Fruit fly (Drosophila melanogaster) whole organism, embryonic: Measurements from ENCODE around the gene CG14054.

ENCODE experiments used
- Atf3 ChIP-seq: fragments of 200-800 bp; sonication (Bioruptor generic); optimal IDR thresholded peaks from 3 replicates; lab custom pipeline; 2016; ENCODE audit warnings: missing biosample characterization, missing genetic modification characterization
- Bteb2 ChIP-seq: fragments of 200-800 bp; sonication (Bioruptor generic); optimal IDR thresholded peaks from 2 replicates; lab custom pipeline; 2016; ENCODE audit warnings: missing biosample characterization, missing genetic modification characterization
- CG10267 ChIP-seq: fragments of 200-800 bp; sonication (Bioruptor generic); optimal IDR thresholded peaks from 2 replicates; lab custom pipeline; 2018; ENCODE audit warnings: missing biosample characterization, mild to moderate bottlenecking, missing genetic modification characterization, moderate library complexity
- CG10274 ChIP-seq: fragments of 200-800 bp; sonication (Bioruptor generic); optimal IDR thresholded peaks from 3 replicates; lab custom pipeline; 2017; ENCODE audit warnings: missing biosample characterization, mild to moderate bottlenecking, missing genetic modification characterization
- CG10462 ChIP-seq: fragments of 200-800 bp; sonication (Bioruptor generic); optimal IDR thresholded peaks from 2 replicates; lab custom pipeline; 2016; ENCODE audit warnings: missing biosample characterization, missing genetic modification characterization
- CG12104 ChIP-seq: fragments of 200-800 bp; sonication (Bioruptor generic); optimal IDR thresholded peaks from 3 replicates; lab custom pipeline; 2016; ENCODE audit warnings: missing biosample characterization, missing genetic modification characterization
- CG12219 ChIP-seq: fragments of 200-800 bp; sonication (Bioruptor generic); optimal IDR thresholded peaks from 3 replicates; lab custom pipeline; 2018; ENCODE audit warnings: missing biosample characterization, mild to moderate bottlenecking, missing genetic modification characterization
- CG12236 ChIP-seq: fragments of 200-800 bp; sonication (Bioruptor generic); optimal IDR thresholded peaks from 2 replicates; lab custom pipeline; 2016; ENCODE audit warnings: missing biosample characterization, missing genetic modification characterization
- CG12391 ChIP-seq: fragments of 200-800 bp; sonication (Bioruptor generic); optimal IDR thresholded peaks from 3 replicates; lab custom pipeline; 2018; ENCODE audit warnings: missing biosample characterization, mild to moderate bottlenecking, missing genetic modification characterization, moderate library complexity
- CG14965 ChIP-seq: fragments of 200-800 bp; sonication (Bioruptor generic); optimal IDR thresholded peaks from 2 replicates; lab custom pipeline; 2016; ENCODE audit warnings: missing biosample characterization, missing genetic modification characterization, borderline replicate concordance
- CG15073 ChIP-seq: fragments of 200-800 bp; sonication (Bioruptor generic); optimal IDR thresholded peaks from 2 replicates; lab custom pipeline; 2016; ENCODE audit warnings: missing biosample characterization, missing genetic modification characterization
- CG1603 ChIP-seq: fragments of 200-800 bp; sonication (Bioruptor generic); optimal IDR thresholded peaks from 2 replicates; lab custom pipeline; 2019; ENCODE audit warnings: missing biosample characterization, mild to moderate bottlenecking, missing genetic modification characterization, moderate library complexity
- CG16863 ChIP-seq: fragments of 200-800 bp; sonication (Bioruptor generic); optimal IDR thresholded peaks from 3 replicates; lab custom pipeline; 2016; ENCODE audit warnings: missing biosample characterization, missing genetic modification characterization
- CG2199 ChIP-seq: fragments of 200-800 bp; sonication (Bioruptor generic); IDR thresholded peaks from 3 replicates; pipeline ENCODE4 v1.3.6; 2022; ENCODE audit warnings: missing biosample characterization, missing genetic modification characterization
- CG30431 ChIP-seq: fragments of 200-800 bp; sonication (Bioruptor generic); optimal IDR thresholded peaks from 2 replicates; lab custom pipeline; 2017; ENCODE audit warnings: missing biosample characterization, missing genetic modification characterization
- CG3726 ChIP-seq: fragments of 200-800 bp; sonication (Bioruptor generic); IDR thresholded peaks from 3 replicates; pipeline ENCODE4, ENCODE4 v1.3.6; 2022; ENCODE audit warnings: missing biosample characterization, missing genetic modification characterization
- CG3847 ChIP-seq: fragments of 200-800 bp; sonication (Bioruptor generic); IDR thresholded peaks from 2 replicates; pipeline ENCODE4 v1.3.6; 2022; ENCODE audit warnings: missing biosample characterization, missing genetic modification characterization
- CG4707 ChIP-seq: fragments of 200-800 bp; sonication (Bioruptor generic); optimal IDR thresholded peaks from 2 replicates; lab custom pipeline; 2018; ENCODE audit warnings: missing biosample characterization, mild to moderate bottlenecking, missing genetic modification characterization, moderate library complexity
- CG6791 ChIP-seq: fragments of 200-800 bp; sonication (Bioruptor generic); IDR thresholded peaks from 3 replicates; pipeline ENCODE4 v1.3.6; 2022; ENCODE audit warnings: missing biosample characterization, missing genetic modification characterization; ENCODE audit not compliant: partially characterized antibody
- CG8388 ChIP-seq: fragments of 200-800 bp; sonication (Bioruptor generic); optimal IDR thresholded peaks from 2 replicates; lab custom pipeline; 2019; ENCODE audit warnings: missing biosample characterization, mild to moderate bottlenecking, missing genetic modification characterization, moderate library complexity
- CG9876 ChIP-seq: fragments of 200-800 bp; sonication (Bioruptor generic); optimal IDR thresholded peaks from 2 replicates; lab custom pipeline; 2016; ENCODE audit warnings: missing biosample characterization, missing genetic modification characterization
- CTCF ChIP-seq: fragments of 200-800 bp; sonication (Bioruptor generic); optimal IDR thresholded peaks from 2 replicates; lab custom pipeline; 2017; ENCODE audit warnings: missing biosample characterization, mild to moderate bottlenecking, missing genetic modification characterization, moderate library complexity
- Hr39 ChIP-seq: fragments of >200 bp; optimal IDR thresholded peaks from 2 replicates; lab custom pipeline; 2017
- Hr51 ChIP-seq, 2 experiments: fragments of 200-800 bp; sonication (Bioruptor generic); optimal IDR thresholded peaks; 2 replicates in 1 of 2; 3 replicates in 1 of 2; lab custom pipeline; 2016 to 2018; ENCODE audit warnings: missing biosample characterization in 2 of 2, missing genetic modification characterization in 2 of 2, mild to moderate bottlenecking in 1 of 2, moderate library complexity in 1 of 2
- Kr ChIP-seq: fragments of 200-800 bp; sonication (Bioruptor generic); optimal IDR thresholded peaks from 2 replicates; lab custom pipeline; 2017; ENCODE audit warnings: missing biosample characterization, mild to moderate bottlenecking, missing genetic modification characterization
- Lpt ChIP-seq: fragments of >200 bp; optimal IDR thresholded peaks from 2 replicates; lab custom pipeline; 2018; ENCODE audit warnings: missing biosample characterization, missing genetic modification characterization
- NC2α ChIP-seq: fragments of 200-800 bp; sonication (Bioruptor generic); optimal IDR thresholded peaks from 2 replicates; lab custom pipeline; 2016; ENCODE audit warnings: missing biosample characterization, missing genetic modification characterization
- NC2β ChIP-seq: fragments of 200-800 bp; sonication (Bioruptor generic); optimal IDR thresholded peaks from 2 replicates; lab custom pipeline; 2016; ENCODE audit warnings: missing biosample characterization, missing genetic modification characterization
- Oaz ChIP-seq: fragments of 200-800 bp; sonication (Bioruptor generic); IDR thresholded peaks from 2 replicates; pipeline ENCODE4 v1.3.6; 2022; ENCODE audit warnings: missing biosample characterization, missing genetic modification characterization
- Rfx ChIP-seq: fragments of 200-800 bp; sonication (Bioruptor generic); IDR thresholded peaks from 2 replicates; pipeline ENCODE4 v1.3.6; 2022; ENCODE audit warnings: missing biosample characterization, missing genetic modification characterization
- Sry-β ChIP-seq: fragments of 200-800 bp; sonication (Bioruptor generic); optimal IDR thresholded peaks from 2 replicates; lab custom pipeline; 2018; ENCODE audit warnings: missing biosample characterization, mild to moderate bottlenecking, missing genetic modification characterization, moderate library complexity
- amos ChIP-seq: fragments of 200-800 bp; sonication (Bioruptor generic); IDR thresholded peaks from 2 replicates; pipeline ENCODE4 v1.3.6; 2022; ENCODE audit warnings: missing biosample characterization, missing genetic modification characterization; ENCODE audit not compliant: partially characterized antibody
- aop ChIP-seq: fragments of 200-800 bp; sonication (Bioruptor generic); IDR thresholded peaks from 2 replicates; pipeline ENCODE4 v1.3.6; 2022; ENCODE audit warnings: missing biosample characterization, missing genetic modification characterization
- cad ChIP-seq: fragments of >200 bp; optimal IDR thresholded peaks from 2 replicates; lab custom pipeline; 2017; ENCODE audit warnings: missing biosample characterization, missing genetic modification characterization
- disco-r ChIP-seq: fragments of 200-800 bp; sonication (Bioruptor generic); optimal IDR thresholded peaks from 2 replicates; lab custom pipeline; 2016; ENCODE audit warnings: missing biosample characterization, missing genetic modification characterization
- exex ChIP-seq: fragments of 200-800 bp; sonication (Bioruptor generic); optimal IDR thresholded peaks from 4 replicates; lab custom pipeline; 2018; ENCODE audit warnings: missing biosample characterization, mild to moderate bottlenecking, missing genetic modification characterization, moderate library complexity
- fu2 ChIP-seq: fragments of 200-800 bp; sonication (Bioruptor generic); optimal IDR thresholded peaks from 2 replicates; lab custom pipeline; 2016; ENCODE audit warnings: missing biosample characterization, missing genetic modification characterization
- grn ChIP-seq: fragments of 200-800 bp; sonication (Bioruptor generic); optimal IDR thresholded peaks from 3 replicates; lab custom pipeline; 2017; ENCODE audit warnings: missing biosample characterization, missing genetic modification characterization
- gro ChIP-seq: fragments of 200-800 bp; sonication (Bioruptor generic); optimal IDR thresholded peaks from 2 replicates; lab custom pipeline; 2016; ENCODE audit warnings: missing biosample characterization, missing genetic modification characterization
- lbe ChIP-seq: fragments of 200-800 bp; sonication (Bioruptor generic); optimal IDR thresholded peaks from 2 replicates; lab custom pipeline; 2016; ENCODE audit warnings: missing biosample characterization, mild to moderate bottlenecking, missing genetic modification characterization
- org-1 ChIP-seq: fragments of 200-800 bp; sonication (Bioruptor generic); optimal IDR thresholded peaks from 2 replicates; lab custom pipeline; 2017; ENCODE audit warnings: missing biosample characterization, missing genetic modification characterization
- sd ChIP-seq: fragments of 200-800 bp; sonication (Bioruptor generic); optimal IDR thresholded peaks from 3 replicates; lab custom pipeline; 2018; ENCODE audit warnings: missing biosample characterization, mild to moderate bottlenecking, missing genetic modification characterization, moderate library complexity
- sima ChIP-seq: fragments of 200-800 bp; sonication (Bioruptor generic); optimal IDR thresholded peaks from 2 replicates; lab custom pipeline; 2016; ENCODE audit warnings: missing biosample characterization, missing genetic modification characterization
- sisA ChIP-seq: fragments of 200-800 bp; sonication (Bioruptor generic); IDR thresholded peaks from 2 replicates; pipeline ENCODE4 v1.3.6; 2022; ENCODE audit warnings: missing biosample characterization, missing genetic modification characterization
- sqz ChIP-seq: fragments of 200-800 bp; sonication (Bioruptor generic); optimal IDR thresholded peaks from 3 replicates; lab custom pipeline; 2018; ENCODE audit warnings: missing biosample characterization, mild to moderate bottlenecking, missing genetic modification characterization
- stwl ChIP-seq: fragments of 200-800 bp; sonication (Bioruptor generic); optimal IDR thresholded peaks from 3 replicates; lab custom pipeline; 2018; ENCODE audit warnings: missing biosample characterization, mild to moderate bottlenecking, missing genetic modification characterization, moderate library complexity
- tna ChIP-seq: fragments of 200-800 bp; sonication (Bioruptor generic); IDR thresholded peaks from 2 replicates; pipeline ENCODE4 v1.3.6; 2022; ENCODE audit warnings: missing biosample characterization, missing genetic modification characterization; ENCODE audit not compliant: partially characterized antibody
- trh ChIP-seq: fragments of 200-800 bp; sonication (Bioruptor generic); optimal IDR thresholded peaks from 2 replicates; lab custom pipeline; 2016; ENCODE audit warnings: missing biosample characterization, missing genetic modification characterization
- ttk ChIP-seq: fragments of 200-800 bp; sonication (Bioruptor generic); IDR thresholded peaks from 2 replicates; pipeline ENCODE4 v2.1.2; 2022; ENCODE audit warnings: missing biosample characterization, missing genetic modification characterization
- z ChIP-seq: fragments of 200-800 bp; sonication (Bioruptor generic); IDR thresholded peaks from 3 replicates; pipeline ENCODE4 v1.3.6; 2022; ENCODE audit warnings: missing biosample characterization, missing genetic modification characterization
- zen2 ChIP-seq: fragments of 200-800 bp; sonication (Bioruptor generic); IDR thresholded peaks from 3 replicates; pipeline ENCODE4 v1.3.6; 2022; ENCODE audit warnings: missing biosample characterization, missing genetic modification characterization; ENCODE audit not compliant: partially characterized antibody

The CG14054 gene

DNA sequence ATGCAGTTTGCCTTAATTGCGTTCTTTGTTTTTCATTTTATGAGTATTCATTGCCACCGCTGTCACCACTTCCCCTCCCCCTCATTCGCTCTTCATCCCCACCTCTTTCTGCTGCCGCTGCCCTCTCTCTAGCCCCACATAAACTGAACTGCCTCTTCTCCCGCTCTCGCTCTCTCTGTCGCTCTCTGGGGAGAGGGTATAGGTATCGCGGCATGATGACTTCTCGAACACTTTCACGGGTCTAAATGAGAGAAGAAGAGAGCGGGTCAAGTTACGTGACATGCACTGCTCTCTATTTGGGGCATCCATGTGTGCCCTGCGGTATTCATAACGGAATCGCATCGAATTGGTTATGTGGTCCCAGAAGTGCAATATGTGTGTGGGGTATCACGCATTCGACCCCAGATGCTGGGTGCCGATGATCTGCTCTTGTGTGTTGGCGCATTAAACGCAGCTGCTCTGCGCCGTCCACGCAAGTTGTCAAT lies 17.6 kb upstream of the CG14054 start (continued):
- TF ChIP-seq CG30431 (GFP tag; lab: Kevin White, UChicago) (peak; percentile 77), CG12236 (peak; percentile 58), CG1603 (tag; lab: Kevin White, UChicago) (peak; percentile 94), trh (GFP tag; lab: Kevin White, UChicago) (peak; percentile 25), stwl (tag; lab: Kevin White, UChicago) (no peak), Hr39 (lab: Kevin White, UChicago) (no peak), CG14965 (peak; percentile 64), amos (GFP tag; lab: Robert Waterston, UW) (no peak), zen2 (GFP tag; lab: Robert Waterston, UW) (peak; percentile 54; the same call in 1 of the 3 replicates), CG16863 (GFP tag; lab: Kevin White, UChicago) (peak; percentile 90), CG10267 (tag; lab: Kevin White, UChicago) (peak; percentile 64), disco-r (GFP tag; lab: Kevin White, UChicago) (peak; percentile 67), CG2199 (GFP tag; lab: Robert Waterston, UW) (peak; percentile 45; the same call in 1 of the 3 replicates), fu2 (peak; percentile 46), org-1 (peak; percentile 85), sqz (GFP tag; lab: Kevin White, UChicago) (peak; percentile 17), Rfx (GFP tag; lab: Robert Waterston, UW) (peak; percentile 83), CG4707 (GFP tag; lab: Kevin White, UChicago) (peak; percentile 63), Oaz (GFP tag; lab: Robert Waterston, UW) (peak; percentile 68; the same call in 1 of the 2 replicates), CG12104 (GFP tag; lab: Kevin White, UChicago) (peak; percentile 50), grn (GFP tag; lab: Kevin White, UChicago) (no peak), CG8388 (GFP tag; lab: Kevin White, UChicago) (peak; percentile 75), CG10274 (GFP tag; lab: Kevin White, UChicago) (peak; percentile 74), CG10462 (GFP tag; lab: Kevin White, UChicago) (peak; percentile 81), CG12219 (GFP tag; lab: Kevin White, UChicago) (peak; percentile 80), Kr (GFP tag; lab: Kevin White, UChicago) (no peak), aop (GFP tag; lab: Robert Waterston, UW) (no peak), sisA (peak; percentile 86), CG3726 (peak; percentile 75; the same call in 2 of the 3 replicates), z (GFP tag; lab: Robert Waterston, UW) (0 out of 3 replicates have a peak, but pooled peaks have one; percentile 15), lbe (peak; percentile 85), CG3847 (GFP tag; lab: Robert Waterston, UW) (peak; percentile 74), ttk (GFP tag; lab: Robert Waterston, UW) (peak; percentile 84), sd (tag; lab: Kevin White, UChicago) (peak; percentile 53), cad (GFP tag; lab: Kevin White, UChicago) (no peak), CG9876 (GFP tag; lab: Kevin White, UChicago) (peak; percentile 76), tna (GFP tag; lab: Robert Waterston, UW) (0 out of 2 replicates have a peak, but pooled peaks have one; percentile 27), Lpt (GFP tag; lab: Kevin White, UChicago) (no peak), exex (no peak), CG15073 (peak; percentile 37), sima (GFP tag; lab: Kevin White, UChicago) (no peak), Bteb2 (GFP tag; lab: Kevin White, UChicago) (peak; percentile 47), CG6791 (0 out of 3 replicates have a peak, but pooled peaks have one; percentile 24), NC2α (peak; percentile 69), Atf3 (GFP tag; lab: Kevin White, UChicago) (peak; percentile 88), Hr51 (GFP tag; optimal IDR thresholded peaks at IDR 0.05; lab: Kevin White, UChicago) (peak; percentile 80 to 86), Sry-β (GFP tag; lab: Kevin White, UChicago) (peak; percentile 14), CG12391 (tag; lab: Kevin White, UChicago) (peak; percentile 85), CTCF (peak; percentile 18), NC2β (GFP tag; lab: Kevin White, UChicago) (peak; percentile 77), gro (GFP tag; lab: Kevin White, UChicago) (peak; percentile 79)
